Worm (Caenorhabditis elegans) whole organism, midembryonic: ENCODE data around the gene F31D5.2.

ENCODE experiments used
- T22C8.4 ChIP-seq: fragments of 200-800 bp; sonication (Bioruptor generic); IDR thresholded peaks from 2 replicates; pipeline ENCODE4 v1.3.6; 2022; ENCODE audit warnings: missing genetic modification characterization, missing compliant biosample characterization
- cog-1 ChIP-seq: sonication (generic microtip); optimal IDR thresholded peaks from 2 replicates; lab custom pipeline; 2016; ENCODE audit warnings: missing genetic modification characterization, missing compliant biosample characterization
- flt-1 ChIP-seq: fragments of 200-800 bp; sonication (Bioruptor generic); IDR thresholded peaks from 2 replicates; pipeline ENCODE4 v1.3.6; 2022; ENCODE audit warnings: missing genetic modification characterization, missing compliant biosample characterization
- klf-2 ChIP-seq: fragments of 200-800 bp; sonication (Bioruptor generic); conservative IDR thresholded peaks from 2 replicates; pipeline ENCODE4 v1.3.6; 2022; ENCODE audit warnings: missing genetic modification reagents, missing genetic modification characterization, missing compliant biosample characterization
- med-1 ChIP-seq: sonication (generic microtip); optimal IDR thresholded peaks from 2 replicates; lab custom pipeline; 2017; ENCODE audit warnings: missing genetic modification characterization, mild to moderate bottlenecking, missing compliant biosample characterization, antibody characterized with exemption, missing genetic modification reagents; ENCODE audit not compliant: insufficient read depth
- ref-1 ChIP-seq: fragments of 200-800 bp; sonication (Bioruptor generic); conservative IDR thresholded peaks from 2 replicates; pipeline ENCODE4 v1.3.6; 2022; ENCODE audit warnings: missing genetic modification reagents, missing genetic modification characterization, missing compliant biosample characterization
- tab-1 ChIP-seq: fragments of 200-800 bp; sonication (Bioruptor generic); IDR thresholded peaks from 2 replicates; pipeline ENCODE4 v1.3.6; 2022; ENCODE audit warnings: missing genetic modification characterization, missing compliant biosample characterization
- ztf-23 ChIP-seq: fragments of 200-800 bp; sonication (Bioruptor generic); IDR thresholded peaks from 2 replicates; pipeline ENCODE4 v1.3.6; 2022; ENCODE audit warnings: missing genetic modification reagents, missing genetic modification characterization, missing compliant biosample characterization
- ztf-29 ChIP-seq: fragments of 200-800 bp; sonication (Bioruptor generic); IDR thresholded peaks from 2 replicates; pipeline ENCODE4 v1.3.6; 2022; ENCODE audit warnings: missing genetic modification reagents, missing genetic modification characterization, missing compliant biosample characterization

F31D5.2 gene

DNA sequence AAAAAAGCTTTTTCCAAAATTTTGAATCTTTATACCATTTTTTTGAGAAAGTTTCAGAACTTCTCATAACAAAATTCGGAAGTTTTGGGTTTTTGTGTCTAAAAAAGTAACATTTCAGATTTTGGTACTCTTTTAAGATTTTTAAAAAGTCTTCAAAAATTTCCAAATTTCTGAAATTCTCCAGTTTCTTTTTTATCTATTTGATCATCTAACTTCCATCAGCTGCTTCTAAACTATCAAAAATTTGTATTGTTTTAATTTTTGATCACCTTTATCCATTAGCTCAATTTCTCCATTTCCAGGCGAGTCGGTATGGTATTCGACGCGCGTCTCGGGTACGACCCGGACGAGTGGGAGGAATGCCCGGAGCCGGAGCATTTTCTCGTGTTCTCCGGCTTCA is 29.1 kb upstream of the F31D5.2 start, which contains the start of gene cpna-1:
Gene cpna-1, plus strand, starts transcription at position 301 of the 400 bp plus-strand sequence.
- TF ChIP-seq flt-1 (GFP tag; lab: Robert Waterston, UW): no peak
- TF ChIP-seq ref-1 (GFP tag; lab: Robert Waterston, UW): no peak
- TF ChIP-seq T22C8.4 (GFP tag; lab: Robert Waterston, UW): no peak
- TF ChIP-seq med-1: no peak
- TF ChIP-seq ztf-29: no peak
- TF ChIP-seq ztf-23 (GFP tag; lab: Robert Waterston, UW): no peak
- no peak for TF ChIP-seq klf-2 (GFP tag; lab: Robert Waterston, UW)
- TF ChIP-seq cog-1 (tag; lab: Kevin White, UChicago): no peak
- TF ChIP-seq tab-1 (GFP tag; lab: Robert Waterston, UW): no peak

DNA sequence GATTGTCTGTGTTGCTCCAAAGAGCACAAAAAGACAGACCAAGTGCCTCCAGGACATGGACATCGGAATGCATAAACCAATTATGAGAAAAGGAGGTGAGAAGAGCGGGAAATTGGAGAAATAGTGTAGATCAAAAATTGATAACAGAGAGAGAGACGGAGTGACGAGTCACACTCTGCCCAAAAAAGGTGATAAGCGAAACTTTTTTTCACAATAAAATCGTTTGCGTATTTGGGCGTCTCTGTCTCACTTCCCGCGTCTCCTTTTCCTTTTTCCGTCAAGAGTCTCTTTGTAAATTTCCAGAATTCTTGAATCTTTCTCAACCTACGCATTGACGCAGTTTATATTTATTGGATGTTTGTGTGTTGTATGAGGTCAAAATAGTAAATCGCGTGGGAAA is 21.3 kb upstream of the F31D5.2 start, which contains the start of gene mth-2:
Gene mth-2, minus strand, starts transcription at position 188 of the 400 bp plus-strand sequence.
- no peak for TF ChIP-seq klf-2 (GFP tag; lab: Robert Waterston, UW)
- no peak for TF ChIP-seq tab-1 (GFP tag; lab: Robert Waterston, UW)
- TF ChIP-seq cog-1 (tag; lab: Kevin White, UChicago): no peak
- no peak for TF ChIP-seq flt-1 (GFP tag; lab: Robert Waterston, UW)
- TF ChIP-seq T22C8.4 (GFP tag; lab: Robert Waterston, UW): no peak
- TF ChIP-seq med-1: no peak
- no peak for TF ChIP-seq ztf-29

DNA sequence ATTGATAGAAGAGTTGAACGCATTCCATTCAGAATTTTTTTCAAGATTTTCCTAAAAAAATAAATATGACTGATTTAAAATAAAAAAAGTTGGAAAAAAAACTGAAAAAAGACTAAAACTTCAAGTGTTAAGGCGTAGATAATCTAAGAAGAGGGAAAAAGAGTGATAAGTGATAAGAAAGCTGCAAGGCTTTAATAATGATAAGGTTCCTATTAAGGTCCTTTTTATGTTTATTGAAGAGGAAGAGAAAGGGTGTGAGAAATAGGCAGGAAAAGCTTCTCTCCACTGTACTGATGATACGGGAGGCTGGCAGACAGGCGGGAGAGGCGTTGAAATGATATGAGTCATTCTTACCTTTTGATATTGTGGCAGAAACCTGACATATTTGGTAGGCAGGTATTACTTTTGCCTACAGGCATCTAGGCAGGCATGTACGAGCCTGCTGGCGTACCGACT is 11.7 kb upstream of the F31D5.2 start, which contains the start of gene mth-1:
Gene mth-1, minus strand, starts transcription at position 51 of the 456 bp plus-strand sequence.
- TF ChIP-seq klf-2 (GFP tag; lab: Robert Waterston, UW): no peak
- no peak for TF ChIP-seq ref-1 (GFP tag; lab: Robert Waterston, UW)
- no peak for TF ChIP-seq ztf-29
- TF ChIP-seq ztf-23 (GFP tag; lab: Robert Waterston, UW): no peak
- no peak for TF ChIP-seq T22C8.4 (GFP tag; lab: Robert Waterston, UW)
- TF ChIP-seq tab-1 (GFP tag; lab: Robert Waterston, UW): no peak
- TF ChIP-seq flt-1 (GFP tag; lab: Robert Waterston, UW): no peak

DNA sequence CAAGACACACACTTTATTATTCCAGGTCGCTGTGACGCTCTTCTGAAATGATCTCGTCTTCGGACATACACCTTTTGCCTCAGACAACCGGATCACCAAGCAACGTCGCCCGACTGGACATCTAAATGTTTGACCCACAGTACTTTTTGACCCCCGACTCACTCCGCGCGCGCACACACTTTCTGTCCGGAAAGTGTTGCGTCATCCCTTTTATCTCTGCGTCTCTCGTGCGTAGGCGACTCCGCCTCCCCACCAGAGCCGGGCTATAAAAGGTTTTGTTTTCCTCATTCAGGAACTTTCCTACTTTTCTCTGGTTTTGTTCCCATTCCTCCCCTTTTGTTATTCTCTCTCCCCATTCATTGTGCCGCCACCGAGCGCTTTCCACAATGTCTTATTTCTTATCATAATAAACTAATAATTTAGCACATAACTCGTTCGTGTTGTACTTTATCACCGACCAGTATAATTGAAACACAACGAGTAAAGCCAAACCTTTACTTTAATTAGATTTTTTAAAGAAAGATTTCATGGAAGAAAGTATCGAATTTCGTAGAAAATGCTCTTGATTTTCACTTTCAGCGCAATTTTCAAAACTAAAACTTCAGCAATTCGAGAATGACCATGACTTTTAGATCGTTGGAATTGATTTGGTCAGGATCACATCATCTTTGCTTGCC is 6.2 kb upstream of the F31D5.2 start, which contains the start of gene F31D5.6:
Gene F31D5.6, plus strand, starts transcription at position 627 of the 677 bp plus-strand sequence.
- TF ChIP-seq tab-1 (GFP tag; lab: Robert Waterston, UW) (no peak), med-1 (no peak), cog-1 (tag; lab: Kevin White, UChicago) (no peak), klf-2 (GFP tag; lab: Robert Waterston, UW) (no peak), ztf-29 (no peak)

DNA sequence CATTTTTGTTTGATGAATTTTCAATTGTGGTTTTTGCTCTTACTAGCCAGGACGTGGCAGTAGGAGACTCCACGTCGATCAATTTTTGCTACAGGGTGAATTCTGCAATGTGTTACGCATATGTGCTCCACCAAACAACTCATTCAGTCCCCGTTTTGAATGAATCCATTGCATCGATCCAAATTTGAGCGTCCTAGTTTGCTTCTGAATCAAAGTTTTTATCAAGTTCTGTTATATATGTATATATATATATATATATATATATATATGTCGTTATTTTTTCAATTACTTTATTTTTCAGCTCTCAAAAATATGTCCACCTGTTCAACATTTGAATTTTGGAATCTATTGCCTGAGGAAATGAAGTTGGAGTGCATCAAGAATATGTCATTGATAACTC is 4.3 kb upstream of the F31D5.2 start, which contains the start of gene F31D5.7:
Gene F31D5.7, plus strand, starts transcription at position 301 of the 400 bp plus-strand sequence.
- TF ChIP-seq med-1: no peak
- no peak for TF ChIP-seq tab-1 (GFP tag; lab: Robert Waterston, UW)
- no peak for TF ChIP-seq ztf-23 (GFP tag; lab: Robert Waterston, UW)
- TF ChIP-seq klf-2 (GFP tag; lab: Robert Waterston, UW): no peak
- TF ChIP-seq ztf-29: no peak
- no peak for TF ChIP-seq T22C8.4 (GFP tag; lab: Robert Waterston, UW)

DNA sequence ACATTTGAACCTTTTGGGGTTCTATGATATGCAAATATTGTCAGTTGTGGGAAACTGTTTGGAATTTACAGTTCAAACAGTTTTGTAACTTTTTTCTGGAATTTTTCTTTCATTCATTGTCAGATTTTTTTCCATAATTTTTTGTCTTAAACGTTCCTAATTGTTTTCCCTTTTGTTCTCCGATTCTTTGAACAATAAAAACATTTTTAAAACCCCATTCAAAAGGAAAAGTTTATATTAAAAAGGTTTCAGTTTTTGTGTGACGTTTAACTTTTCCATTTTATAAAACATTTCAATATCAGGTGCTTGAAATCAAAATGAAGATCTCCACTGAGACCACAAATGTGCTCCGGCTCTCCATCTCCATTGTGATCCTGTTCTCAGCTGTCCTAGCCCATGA is 3.6 kb downstream of the F31D5.2 start, which contains the start of gene F31D5.1:
Gene F31D5.1, plus strand, starts transcription at position 301 of the 400 bp plus-strand sequence.
- TF ChIP-seq med-1: no peak
- TF ChIP-seq ref-1 (GFP tag; lab: Robert Waterston, UW): no peak
- TF ChIP-seq ztf-23 (GFP tag; lab: Robert Waterston, UW): no peak
- no peak for TF ChIP-seq cog-1 (tag; lab: Kevin White, UChicago)
- no peak for TF ChIP-seq flt-1 (GFP tag; lab: Robert Waterston, UW)
- TF ChIP-seq ztf-29: no peak
- TF ChIP-seq T22C8.4 (GFP tag; lab: Robert Waterston, UW): no peak
- TF ChIP-seq klf-2 (GFP tag; lab: Robert Waterston, UW): no peak
- no peak for TF ChIP-seq tab-1 (GFP tag; lab: Robert Waterston, UW)

DNA sequence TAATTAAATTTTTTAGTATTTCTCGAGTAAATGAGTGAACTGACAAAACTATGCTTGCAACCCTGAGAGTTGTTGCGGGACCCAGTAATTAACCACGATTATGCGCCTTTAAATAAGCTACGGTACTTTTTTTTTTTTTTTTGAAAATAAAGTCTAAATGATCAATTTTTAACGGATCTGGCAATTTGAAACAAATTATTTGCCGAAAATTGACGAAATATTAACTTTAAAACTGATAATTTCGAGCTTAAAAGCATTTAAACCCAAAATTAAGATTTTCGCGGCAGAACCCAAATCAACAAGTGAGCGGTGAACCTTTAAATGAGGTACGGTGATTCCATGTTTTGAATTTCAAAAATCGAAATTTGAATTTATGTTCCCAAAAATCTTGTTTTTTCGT is 7.1 kb downstream of the F31D5.2 start:
- TF ChIP-seq flt-1 (GFP tag; lab: Robert Waterston, UW) (no peak), ztf-29 (no peak), med-1 (no peak), T22C8.4 (GFP tag; lab: Robert Waterston, UW) (no peak), tab-1 (GFP tag; lab: Robert Waterston, UW) (no peak)

DNA sequence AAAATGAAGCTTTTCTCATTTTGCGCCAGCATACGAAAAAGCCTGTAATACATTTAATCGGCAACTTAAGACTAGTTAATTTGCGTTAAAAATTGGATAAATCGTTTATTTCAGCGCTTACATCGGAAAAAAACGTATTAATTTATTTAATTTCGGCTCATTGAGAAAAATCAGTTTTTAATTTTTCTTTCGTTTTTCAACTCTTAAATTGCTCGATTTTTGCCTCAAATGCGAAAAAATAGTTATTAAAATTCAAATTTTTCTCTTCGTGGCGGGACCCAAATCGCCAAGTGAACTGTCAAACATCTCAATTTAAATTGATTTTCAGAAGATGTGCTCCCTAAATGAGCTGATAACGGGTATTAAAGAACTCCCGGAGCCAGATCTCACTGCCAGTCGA is 7.6 kb downstream of the F31D5.2 start, which contains the start of gene C16A11.5:
Gene C16A11.5, plus strand, starts transcription at position 323 of the 400 bp plus-strand sequence.
- TF ChIP-seq tab-1 (GFP tag; lab: Robert Waterston, UW) (no peak), flt-1 (GFP tag; lab: Robert Waterston, UW) (no peak), T22C8.4 (GFP tag; lab: Robert Waterston, UW) (no peak), ztf-23 (GFP tag; lab: Robert Waterston, UW) (no peak), klf-2 (GFP tag; lab: Robert Waterston, UW) (no peak), cog-1 (tag; lab: Kevin White, UChicago) (no peak)

DNA sequence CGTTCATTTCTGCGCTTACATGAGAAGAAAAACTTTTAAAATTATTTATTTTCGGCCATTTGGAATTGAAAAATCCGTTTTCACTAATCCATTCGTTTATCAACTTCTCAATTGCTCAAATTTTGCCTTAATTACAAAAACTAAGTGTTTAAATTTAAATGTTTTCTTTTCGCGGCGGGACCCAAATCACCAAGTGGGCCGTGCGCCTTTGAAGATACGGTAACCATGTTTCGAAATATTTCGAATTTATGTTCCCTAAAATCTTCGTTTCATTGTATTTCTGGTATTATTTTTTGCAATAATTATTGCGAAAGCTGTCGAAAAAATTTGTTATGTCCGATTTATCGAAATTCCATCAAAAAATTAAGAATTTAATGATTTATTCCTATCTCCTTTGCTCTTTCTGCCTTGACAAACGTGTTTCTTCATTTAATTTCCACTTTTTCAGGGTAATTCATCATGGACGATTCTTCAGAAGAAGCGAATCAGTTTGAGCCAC is 11.2 kb downstream of the F31D5.2 start, which contains the start of gene C16A11.4:
Gene C16A11.4, plus strand, starts transcription at position 449 of the 499 bp plus-strand sequence.
- TF ChIP-seq T22C8.4 (GFP tag; lab: Robert Waterston, UW) (no peak), cog-1 (tag; lab: Kevin White, UChicago) (no peak), med-1 (no peak)
